Worm (Caenorhabditis elegans) whole organism, late embryonic: ENCODE measurements around the gene col-159.

Experiments used
- C08G9.2 ChIP-seq: sonication (generic microtip); optimal IDR thresholded peaks from 2 replicates; lab custom pipeline; 2016; ENCODE audit warnings: mild to moderate bottlenecking, missing genetic modification characterization, moderate library complexity, missing compliant biosample characterization
- F13H6.1 ChIP-seq: sonication (generic microtip); optimal IDR thresholded peaks from 2 replicates; lab custom pipeline; 2016; ENCODE audit warnings: missing genetic modification characterization, missing compliant biosample characterization
- K02D7.2 ChIP-seq: sonication (generic microtip); optimal IDR thresholded peaks from 2 replicates; lab custom pipeline; 2017; ENCODE audit warnings: mild to moderate bottlenecking, missing genetic modification characterization, missing compliant biosample characterization
- T23F11.4 ChIP-seq: fragments of 200-800 bp; sonication (Bioruptor generic); optimal IDR thresholded peaks from 2 replicates; lab custom pipeline; 2018; ENCODE audit warnings: mild to moderate bottlenecking, missing genetic modification characterization, missing compliant biosample characterization
- ahr-1 ChIP-seq: sonication (generic microtip); optimal IDR thresholded peaks from 2 replicates; lab custom pipeline; 2016; ENCODE audit warnings: missing genetic modification characterization, missing compliant biosample characterization
- ceh-14 ChIP-seq: sonication (generic microtip); optimal IDR thresholded peaks from 2 replicates; lab custom pipeline; 2016; ENCODE audit warnings: missing genotype, missing genetic modification characterization, missing compliant biosample characterization
- ceh-19 ChIP-seq: fragments of 200-800 bp; sonication (Bioruptor generic); optimal IDR thresholded peaks from 2 replicates; lab custom pipeline; 2018; ENCODE audit warnings: mild to moderate bottlenecking, missing genetic modification characterization, missing compliant biosample characterization
- ceh-2 ChIP-seq: sonication (generic microtip); optimal IDR thresholded peaks from 2 replicates; lab custom pipeline; 2016; ENCODE audit warnings: missing genotype, missing genetic modification characterization, missing compliant biosample characterization
- ceh-24 ChIP-seq: sonication (generic microtip); optimal IDR thresholded peaks from 2 replicates; lab custom pipeline; 2016; ENCODE audit warnings: mild to moderate bottlenecking, missing genetic modification characterization, missing compliant biosample characterization
- ceh-30 ChIP-seq: fragments of 150-350 bp; optimal IDR thresholded peaks from 2 replicates; lab custom pipeline; 2014; ENCODE audit warnings: missing biosample characterization, missing genetic modification characterization
- ceh-34 ChIP-seq: sonication (generic microtip); optimal IDR thresholded peaks from 2 replicates; lab custom pipeline; 2016; ENCODE audit warnings: mild to moderate bottlenecking, missing genetic modification characterization, missing compliant biosample characterization
- ceh-45 ChIP-seq: fragments of 200-800 bp; sonication (Bioruptor generic); IDR thresholded peaks from 2 replicates; pipeline ENCODE4 v1.3.6; 2022; ENCODE audit warnings: missing genetic modification reagents, missing genetic modification characterization, missing compliant biosample characterization
- ceh-48 ChIP-seq: sonication (generic microtip); optimal IDR thresholded peaks from 2 replicates; lab custom pipeline; 2016; ENCODE audit warnings: missing genetic modification characterization, inconsistent platforms, missing compliant biosample characterization
- dve-1 ChIP-seq: sonication (generic microtip); optimal IDR thresholded peaks from 2 replicates; lab custom pipeline; 2017; ENCODE audit warnings: antibody characterized with exemption, mild to moderate bottlenecking, missing genetic modification characterization, missing compliant biosample characterization
- elt-2 ChIP-seq: sonication (generic microtip); optimal IDR thresholded peaks from 2 replicates; lab custom pipeline; 2016; ENCODE audit warnings: missing genetic modification reagents, missing genetic modification characterization, missing compliant biosample characterization
- fax-1 ChIP-seq: sonication (generic microtip); optimal IDR thresholded peaks from 2 replicates; lab custom pipeline; 2016; ENCODE audit warnings: missing genotype, missing genetic modification characterization, missing compliant biosample characterization
- fkh-10 ChIP-seq: fragments of 150-350 bp; optimal IDR thresholded peaks from 2 replicates; lab custom pipeline; 2014; ENCODE audit warnings: missing biosample characterization, missing genetic modification reagents, missing genetic modification characterization
- gmeb-2 ChIP-seq: sonication (generic microtip); optimal IDR thresholded peaks from 2 replicates; lab custom pipeline; 2016; ENCODE audit warnings: missing genetic modification characterization, inconsistent platforms, missing compliant biosample characterization
- hlh-13 ChIP-seq: fragments of 200-800 bp; sonication (Bioruptor generic); optimal IDR thresholded peaks from 2 replicates; lab custom pipeline; 2018; ENCODE audit warnings: mild to moderate bottlenecking, missing genetic modification characterization, missing compliant biosample characterization
- hlh-30 ChIP-seq: sonication (generic microtip); optimal IDR thresholded peaks from 2 replicates; lab custom pipeline; 2017; ENCODE audit warnings: antibody characterized with exemption, missing genetic modification characterization, missing compliant biosample characterization; ENCODE audit not compliant: insufficient read depth
- mec-3 ChIP-seq: sonication (generic microtip); optimal IDR thresholded peaks from 2 replicates; lab custom pipeline; 2016; ENCODE audit warnings: borderline replicate concordance, missing genetic modification characterization, missing compliant biosample characterization
- nhr-11 ChIP-seq: fragments of 150-350 bp; optimal IDR thresholded peaks from 2 replicates; lab custom pipeline; 2014; ENCODE audit warnings: missing biosample characterization, missing genetic modification characterization
- npax-4 ChIP-seq: sonication (generic microtip); optimal IDR thresholded peaks from 2 replicates; lab custom pipeline; 2016; ENCODE audit warnings: missing genetic modification characterization, missing compliant biosample characterization
- pat-9 ChIP-seq: fragments of 200-800 bp; sonication (Bioruptor generic); optimal IDR thresholded peaks from 2 replicates; lab custom pipeline; 2018; ENCODE audit warnings: mild to moderate bottlenecking, missing genetic modification characterization, moderate library complexity, missing compliant biosample characterization
- pqm-1 ChIP-seq: sonication (generic microtip); optimal IDR thresholded peaks from 2 replicates; lab custom pipeline; 2016; ENCODE audit warnings: missing genetic modification characterization, missing compliant biosample characterization
- pros-1 ChIP-seq: fragments of 150-350 bp; optimal IDR thresholded peaks from 2 replicates; lab custom pipeline; 2014; ENCODE audit warnings: missing biosample characterization, missing genetic modification reagents, missing genetic modification characterization
- ref-2 ChIP-seq: sonication (generic microtip); optimal IDR thresholded peaks from 2 replicates; lab custom pipeline; 2016; ENCODE audit warnings: missing genetic modification characterization, missing compliant biosample characterization
- rnt-1 ChIP-seq: sonication (generic microtip); optimal IDR thresholded peaks from 2 replicates; lab custom pipeline; 2016; ENCODE audit warnings: missing genetic modification characterization, missing compliant biosample characterization
- sdc-2 ChIP-seq: sonication (generic microtip); optimal IDR thresholded peaks from 2 replicates; lab custom pipeline; 2016; ENCODE audit warnings: missing genotype, missing genetic modification characterization, missing compliant biosample characterization
- tbx-2 ChIP-seq: sonication (generic microtip); optimal IDR thresholded peaks from 2 replicates; lab custom pipeline; 2016; ENCODE audit warnings: missing genetic modification characterization, missing compliant biosample characterization
- tbx-7 ChIP-seq: sonication (generic microtip); optimal IDR thresholded peaks from 2 replicates; lab custom pipeline; 2016; ENCODE audit warnings: missing genotype, missing genetic modification characterization, missing compliant biosample characterization
- ttx-3 ChIP-seq: sonication (generic microtip); optimal IDR thresholded peaks from 2 replicates; lab custom pipeline; 2016; ENCODE audit warnings: missing genetic modification reagents, missing genetic modification characterization, missing compliant biosample characterization
- unc-42 ChIP-seq: sonication (generic microtip); optimal IDR thresholded peaks from 2 replicates; lab custom pipeline; 2016; ENCODE audit warnings: missing genotype, missing genetic modification characterization, missing compliant biosample characterization
- unc-55 ChIP-seq: sonication (generic microtip); optimal IDR thresholded peaks from 2 replicates; lab custom pipeline; 2017; ENCODE audit warnings: missing biosample characterization, missing genetic modification reagents, missing genetic modification characterization
- unc-86 ChIP-seq: sonication (generic microtip); optimal IDR thresholded peaks from 2 replicates; lab custom pipeline; 2016; ENCODE audit warnings: missing genetic modification characterization, missing compliant biosample characterization
- ztf-16 ChIP-seq: sonication (generic microtip); optimal IDR thresholded peaks from 2 replicates; lab custom pipeline; 2017; ENCODE audit warnings: missing genetic modification characterization, missing compliant biosample characterization

Gene col-159

DNA sequence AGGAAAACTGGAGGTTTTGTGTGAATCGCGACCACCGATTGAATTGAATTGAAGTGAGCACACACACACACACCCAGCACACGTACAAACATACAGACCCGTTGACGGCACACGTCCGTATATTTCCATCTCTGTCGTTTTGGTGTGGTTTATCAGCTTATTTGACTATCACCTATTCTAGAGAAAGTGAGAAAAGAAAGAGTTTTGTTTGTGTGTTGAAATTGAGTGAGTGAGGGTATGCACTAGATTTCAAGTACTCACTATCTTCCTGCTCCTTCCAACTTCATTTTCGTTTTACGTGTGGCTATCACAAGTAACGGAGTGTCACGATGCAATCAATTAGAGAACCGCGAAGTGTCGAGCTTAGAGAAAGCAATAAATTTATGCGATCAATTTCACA is 38.1 kb downstream of the col-159 start:
- no peak for TF ChIP-seq K02D7.2 (tag; lab: Kevin White, UChicago)
- TF ChIP-seq unc-42 (tag; lab: Kevin White, UChicago): no peak
- TF ChIP-seq tbx-7 (tag; lab: Kevin White, UChicago): no peak
- no peak for TF ChIP-seq fkh-10 (GFP tag; lab: Kevin White, UChicago)
- TF ChIP-seq nhr-11 (tag; lab: Kevin White, UChicago): no peak
- no peak for TF ChIP-seq C08G9.2 (tag; lab: Kevin White, UChicago)
- no peak for TF ChIP-seq dve-1 (tag; lab: Kevin White, UChicago)
- TF ChIP-seq pros-1 (tag; lab: Kevin White, UChicago): no peak
- no peak for TF ChIP-seq npax-4 (tag; lab: Kevin White, UChicago)
- no peak for TF ChIP-seq ceh-19 (GFP tag; lab: Kevin White, UChicago)
- TF ChIP-seq F13H6.1 (tag; lab: Kevin White, UChicago): no peak
- TF ChIP-seq rnt-1 (tag; lab: Kevin White, UChicago): no peak
- TF ChIP-seq fax-1 (tag; lab: Kevin White, UChicago): no peak
- TF ChIP-seq T23F11.4 (GFP tag; lab: Kevin White, UChicago): no peak
- TF ChIP-seq ttx-3 (tag; lab: Kevin White, UChicago): no peak
- no peak for TF ChIP-seq pat-9 (tag; lab: Kevin White, UChicago)
- no peak for TF ChIP-seq ahr-1 (tag; lab: Kevin White, UChicago)
- TF ChIP-seq elt-2: no peak
- TF ChIP-seq ceh-14 (tag; lab: Kevin White, UChicago): no peak
- TF ChIP-seq gmeb-2 (tag; lab: Kevin White, UChicago): no peak
- TF ChIP-seq, all 69 proteins: peak for 0

DNA sequence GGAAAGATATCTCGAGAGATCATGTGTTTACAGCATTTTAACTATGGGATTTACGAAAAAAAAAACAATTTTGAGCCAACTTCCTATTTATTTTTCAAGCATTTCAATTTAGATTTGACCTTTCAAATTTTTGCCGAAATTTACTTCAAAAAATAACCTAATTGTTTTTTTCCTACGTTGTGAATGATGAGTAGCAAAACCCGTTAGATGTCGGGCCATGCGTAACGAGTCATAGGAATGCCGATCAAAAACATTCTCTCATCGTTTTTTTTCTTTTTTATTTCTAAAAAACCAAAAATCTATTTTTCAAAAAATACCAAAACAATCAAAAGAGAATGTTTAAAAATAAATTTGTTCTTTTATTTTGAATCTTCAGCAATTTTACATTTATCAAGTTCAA is 39.1 kb downstream of the col-159 start:
- TF ChIP-seq ref-2 (tag; lab: Kevin White, UChicago) (no peak), hlh-13 (GFP tag; lab: Kevin White, UChicago) (no peak), T23F11.4 (GFP tag; lab: Kevin White, UChicago) (no peak), ceh-34 (no peak), tbx-2 (tag; lab: Kevin White, UChicago) (no peak), npax-4 (tag; lab: Kevin White, UChicago) (no peak), sdc-2 (tag; lab: Kevin White, UChicago) (no peak), hlh-30 (no peak)
- TF ChIP-seq, all 69 proteins: peak for 0

ce11 chrV:13161052-13161451 is 40.9 kb downstream of the col-159 start:
- TF ChIP-seq ceh-24 (tag; lab: Kevin White, UChicago) (no peak), hlh-30 (no peak), pqm-1 (no peak), elt-2 (no peak), mec-3 (tag; lab: Kevin White, UChicago) (no peak), npax-4 (tag; lab: Kevin White, UChicago) (no peak), fkh-10 (GFP tag; lab: Kevin White, UChicago) (no peak), unc-86 (tag; lab: Kevin White, UChicago) (no peak), C08G9.2 (tag; lab: Kevin White, UChicago) (no peak), ceh-30 (tag; lab: Kevin White, UChicago) (no peak), ceh-48 (tag; lab: Kevin White, UChicago) (no peak), ref-2 (tag; lab: Kevin White, UChicago) (no peak)

- no peak for TF ChIP-seq ztf-16 (tag; lab: Kevin White, UChicago)
- TF ChIP-seq unc-55: peak; percentile 72
Measured at ce11 chrV:13157073-13157472, 44.9 kb downstream of the col-159 start.

ce11 chrV:13154225-13154624 is 47.8 kb downstream of the col-159 start:
- TF ChIP-seq ceh-48 (tag; lab: Kevin White, UChicago) (no peak), ceh-2 (no peak), ceh-14 (tag; lab: Kevin White, UChicago) (no peak), ceh-45 (GFP tag; lab: Robert Waterston, UW) (no peak), unc-55 (peak; percentile 82), elt-2 (no peak)
